Worm (Caenorhabditis elegans) whole organism, young adult: Measurements from ENCODE around the gene znf-593.

Experiments
- F10E7.11 ChIP-seq: sonication (generic microtip); optimal IDR thresholded peaks from 2 replicates; lab custom pipeline; 2017; ENCODE audit warnings: mild to moderate bottlenecking, missing genetic modification characterization, moderate library complexity, missing compliant biosample characterization
- F57C9.4 ChIP-seq: sonication (generic microtip); optimal IDR thresholded peaks from 2 replicates; lab custom pipeline; 2017; ENCODE audit warnings: mild to moderate bottlenecking, missing genetic modification characterization, missing compliant biosample characterization
- K11D2.4 ChIP-seq: fragments of 200-800 bp; sonication (Bioruptor generic); IDR thresholded peaks from 2 replicates; pipeline ENCODE4 v1.3.6; 2022; ENCODE audit warnings: missing genetic modification reagents, missing genetic modification characterization, missing compliant biosample characterization
- ama-1 ChIP-seq, 3 experiments: fragments of 150-350 bp in 1 of 3; sonication (generic microtip) in 2 of 3; optimal IDR thresholded peaks; 2 replicates each; lab custom pipeline; 2014 to 2018; ENCODE audit warnings: missing biosample characterization in 2 of 3, missing genetic modification characterization in 2 of 3, missing genetic modification reagents in 2 of 3
- athp-1 ChIP-seq: sonication (generic microtip); optimal IDR thresholded peaks from 2 replicates; lab custom pipeline; 2017; ENCODE audit warnings: mild to moderate bottlenecking, missing genetic modification characterization, missing compliant biosample characterization
- attf-5 ChIP-seq: fragments of 200-800 bp; sonication (Bioruptor generic); optimal IDR thresholded peaks from 2 replicates; lab custom pipeline; 2018; ENCODE audit warnings: mild to moderate bottlenecking, missing genetic modification characterization, missing compliant biosample characterization
- cebp-1 ChIP-seq, 2 experiments: fragments of 200-800 bp in 1 of 2; sonication (Bioruptor generic) in 1 of 2; sonication (generic microtip) in 1 of 2; IDR thresholded peaks in 1 of 2; optimal IDR thresholded peaks in 1 of 2; 2 replicates each; pipeline versions ENCODE4 v1.3.6 to Lab custom; 2017 to 2022; ENCODE audit warnings: missing compliant biosample characterization in 2 of 2, missing genetic modification characterization in 2 of 2, mild to moderate bottlenecking in 1 of 2, missing genetic modification reagents in 1 of 2, moderate library complexity in 1 of 2
- ceh-40 ChIP-seq: fragments of 200-800 bp; sonication (Bioruptor generic); IDR thresholded peaks from 2 replicates; pipeline ENCODE4 v1.3.6; 2022; ENCODE audit warnings: missing genetic modification characterization, missing compliant biosample characterization
- dox-1 ChIP-seq: fragments of 200-800 bp; sonication (Bioruptor generic); IDR thresholded peaks from 2 replicates; pipeline ENCODE4 v1.3.6; 2022; ENCODE audit warnings: missing genetic modification reagents, missing genetic modification characterization, missing compliant biosample characterization
- egl-44 ChIP-seq: fragments of 200-800 bp; sonication (Bioruptor generic); IDR thresholded peaks from 2 replicates; pipeline ENCODE4 v1.3.6; 2022; ENCODE audit warnings: missing genetic modification reagents, missing genetic modification characterization, missing compliant biosample characterization
- egrh-3 ChIP-seq: fragments of 200-800 bp; sonication (Bioruptor generic); IDR thresholded peaks from 2 replicates; pipeline ENCODE4 v1.3.6; 2022; ENCODE audit warnings: missing genetic modification reagents, missing genetic modification characterization, missing compliant biosample characterization
- ets-4 ChIP-seq: fragments of 200-800 bp; sonication (Bioruptor generic); optimal IDR thresholded peaks from 2 replicates; lab custom pipeline; 2018; ENCODE audit warnings: mild to moderate bottlenecking, missing genetic modification characterization, missing compliant biosample characterization
- hmg-1.2 ChIP-seq: fragments of 200-800 bp; sonication (Bioruptor generic); IDR thresholded peaks from 2 replicates; pipeline ENCODE4 v1.3.6; 2022; ENCODE audit warnings: missing genetic modification reagents, missing genetic modification characterization, missing compliant biosample characterization
- let-607 ChIP-seq, 2 experiments: fragments of 200-800 bp in 1 of 2; sonication (Bioruptor generic) in 1 of 2; sonication (generic microtip) in 1 of 2; optimal IDR thresholded peaks; 2 replicates each; lab custom pipeline; 2016 to 2018; ENCODE audit warnings: mild to moderate bottlenecking in 2 of 2, missing compliant biosample characterization in 2 of 2, missing genetic modification characterization in 2 of 2, moderate library complexity in 2 of 2, missing genotype in 1 of 2
- mcd-1 ChIP-seq: fragments of 200-800 bp; sonication (Bioruptor generic); IDR thresholded peaks from 2 replicates; pipeline ENCODE4 v1.3.6; 2022; ENCODE audit warnings: missing genetic modification reagents, missing genetic modification characterization, missing compliant biosample characterization
- nfya-2 ChIP-seq: fragments of 200-800 bp; sonication (Bioruptor generic); IDR thresholded peaks from 2 replicates; pipeline ENCODE4 v1.3.6; 2022; ENCODE audit warnings: missing genetic modification reagents, missing genetic modification characterization, missing compliant biosample characterization
- nfyb-1 ChIP-seq: fragments of 200-800 bp; sonication (Bioruptor generic); IDR thresholded peaks from 2 replicates; pipeline ENCODE4 v1.3.6; 2022; ENCODE audit warnings: missing genetic modification reagents, missing genetic modification characterization, missing compliant biosample characterization
- nhr-80 ChIP-seq: sonication (generic microtip); optimal IDR thresholded peaks from 2 replicates; lab custom pipeline; 2016; ENCODE audit warnings: missing genetic modification characterization, missing compliant biosample characterization
- sdz-38 ChIP-seq: sonication (generic microtip); optimal IDR thresholded peaks from 2 replicates; lab custom pipeline; 2016; ENCODE audit warnings: missing genotype, missing genetic modification characterization, missing compliant biosample characterization
- sptf-2 ChIP-seq: fragments of 200-800 bp; sonication (Bioruptor generic); optimal IDR thresholded peaks from 2 replicates; lab custom pipeline; 2018; ENCODE audit warnings: mild to moderate bottlenecking, missing genetic modification characterization, missing compliant biosample characterization
- tbx-9 ChIP-seq: sonication (generic microtip); optimal IDR thresholded peaks from 2 replicates; lab custom pipeline; 2016; ENCODE audit warnings: borderline replicate concordance, missing genetic modification characterization, inconsistent platforms, missing compliant biosample characterization
- unc-62 ChIP-seq: fragments of 150-350 bp; optimal IDR thresholded peaks from 2 replicates; lab custom pipeline; 2014; ENCODE audit warnings: missing biosample characterization, missing genetic modification reagents, missing genetic modification characterization
- zfh-2 ChIP-seq: fragments of 200-800 bp; sonication (Bioruptor generic); conservative IDR thresholded peaks from 2 replicates; pipeline ENCODE4 v1.3.6; 2022; ENCODE audit warnings: missing genetic modification reagents, missing genetic modification characterization, missing compliant biosample characterization
- ztf-25 ChIP-seq: fragments of 200-800 bp; sonication (Bioruptor generic); IDR thresholded peaks from 2 replicates; pipeline ENCODE4 v1.3.6; 2022; ENCODE audit warnings: missing genetic modification reagents, missing genetic modification characterization, missing compliant biosample characterization

Gene znf-593

DNA sequence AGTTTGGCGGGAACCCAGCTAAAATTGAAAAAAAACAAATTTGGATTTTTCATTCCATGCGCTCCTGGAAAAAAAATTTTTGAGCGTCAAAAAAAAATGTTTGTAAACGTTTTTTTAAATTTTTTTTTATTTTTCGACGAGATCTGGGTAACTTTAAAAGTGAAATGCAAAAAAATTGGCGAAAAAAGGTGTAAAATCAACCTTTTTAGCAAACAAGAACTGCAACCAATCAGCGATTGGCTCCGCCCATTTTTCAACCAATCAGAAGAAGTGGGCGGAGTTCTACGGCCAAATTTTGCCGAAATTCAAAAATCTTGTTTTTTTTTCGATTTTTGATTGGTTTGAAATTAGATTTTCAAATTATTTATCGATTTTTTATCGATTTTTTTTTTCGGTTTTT, 23.0 kb downstream of the znf-593 start:
- TF ChIP-seq nfyb-1 (GFP tag; lab: Robert Waterston, UW): peak; percentile 71; the same call in 1 of the 2 replicates
- no peak for TF ChIP-seq egl-44 (GFP tag; lab: Robert Waterston, UW)

- TF ChIP-seq sdz-38 (no peak), F57C9.4 (tag; lab: Kevin White, UChicago) (no peak), F10E7.11 (no peak), nfya-2 (no peak), dox-1 (GFP tag; lab: Robert Waterston, UW) (no peak), sptf-2 (GFP tag; lab: Kevin White, UChicago) (no peak)
These were observed 25.6 kb downstream of the znf-593 start, which contains the start of gene Y56A3A.41 for ce11 chrIII:11892939-11893338. TSS of gene Y56A3A.41 (minus strand) at chrIII:11893039.

- TF ChIP-seq ama-1 (optimal IDR thresholded peaks at IDR 0.05; lab: Kevin White, UChicago) (no peak), ama-1 (GFP tag; optimal IDR thresholded peaks at IDR 0.05; lab: Kevin White, UChicago) (no peak), zfh-2 (GFP tag; lab: Robert Waterston, UW) (no peak), athp-1 (no peak)
- TF ChIP-seq, all 124 proteins: peak for 0
These were observed 27.2 kb downstream of the znf-593 start, which contains the start of gene faah-5 for ce11 chrIII:11891335-11891734. TSS of gene faah-5 (minus strand) at chrIII:11891435.

ce11 chrIII:11883694-11884093, 34.8 kb downstream of the znf-593 start, which contains the start of gene fbxb-22:
TSS of gene fbxb-22 (minus strand) at chrIII:11883754.
- TF ChIP-seq egrh-3 (GFP tag; lab: Robert Waterston, UW): peak; percentile 68; the same call in 1 of the 2 replicates
- TF ChIP-seq, all 124 proteins: peak for 1; not testable (repeated sequence) for 123

- TF ChIP-seq ztf-25 (GFP tag; lab: Robert Waterston, UW) (no peak), unc-62 (GFP tag; lab: Kevin White, UChicago) (peak; percentile 49), nhr-80 (tag; lab: Kevin White, UChicago) (peak; percentile 86), K11D2.4 (GFP tag; lab: Robert Waterston, UW) (no peak), ets-4 (GFP tag; lab: Kevin White, UChicago) (peak; percentile 45), attf-5 (GFP tag; lab: Kevin White, UChicago) (peak; percentile 14), hmg-1.2 (GFP tag; lab: Robert Waterston, UW) (peak; percentile 93)
These were observed 37.0 kb downstream of the znf-593 start for ce11 chrIII:11881549-11881948.

ce11 chrIII:11878751-11879150, 39.8 kb downstream of the znf-593 start, which contains the start of gene Y56A3A.6:
TSS of gene Y56A3A.6 (minus strand) at chrIII:11878803.
- TF ChIP-seq dox-1 (GFP tag; lab: Robert Waterston, UW) (0 out of 2 replicates have a peak, but pooled peaks have one; percentile 10), mcd-1 (GFP tag; lab: Robert Waterston, UW) (no peak), let-607 (tag; optimal IDR thresholded peaks at IDR 0.05; lab: Kevin White, UChicago) (peak in 1 of 2 experiments; percentile 23), tbx-9 (tag; lab: Kevin White, UChicago) (no peak), ceh-40 (GFP tag; lab: Robert Waterston, UW) (no peak), nhr-80 (tag; lab: Kevin White, UChicago) (peak; percentile 54), hmg-1.2 (GFP tag; lab: Robert Waterston, UW) (peak; percentile 89)

DNA sequence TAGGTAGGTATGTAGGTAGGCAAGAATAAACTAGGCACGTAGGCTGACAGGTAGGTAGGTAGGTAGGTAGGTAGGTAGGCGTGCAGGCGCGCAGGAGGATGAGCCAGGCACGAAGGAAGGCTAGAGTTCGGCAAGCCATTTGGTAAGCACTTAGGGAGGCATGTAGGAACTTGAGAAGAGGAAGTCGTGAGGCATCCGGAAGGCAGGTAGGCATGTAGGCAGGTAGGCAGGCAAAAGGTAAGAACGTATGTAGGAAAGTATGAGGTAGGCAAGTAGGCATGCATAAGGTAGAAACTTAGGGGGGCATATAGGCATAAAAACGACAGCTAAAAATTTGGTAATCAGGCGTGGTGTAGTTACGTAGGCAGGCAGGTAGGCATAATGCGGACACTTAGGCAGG, 42.4 kb downstream of the znf-593 start:
- TF ChIP-seq zfh-2 (GFP tag; lab: Robert Waterston, UW): 0 out of 2 replicates have a peak, but pooled peaks have one; percentile 23
- no peak for TF ChIP-seq cebp-1 (GFP tag; IDR thresholded peaks at IDR 0.05; lab: Robert Waterston, UW)
- TF ChIP-seq cebp-1 (tag; optimal IDR thresholded peaks at IDR 0.05; lab: Kevin White, UChicago): no peak
